Fruit fly (Drosophila melanogaster): ENCODE data around the gene ND-42.

The ND-42 gene

dm6 chr3R:22041625-22042282 is 14.2 kb downstream of the ND-42 start, which contains the start of gene how (continued):
- TF ChIP-seq tup (GFP tag; optimal IDR thresholded peaks at IDR 0.05) = peak; percentile 2
- TF ChIP-seq CG7987 (GFP tag; optimal IDR thresholded peaks at IDR 0.05) = no peak
- TF ChIP-seq nmo (GFP tag; optimal IDR thresholded peaks at IDR 0.05) = peak; percentile 21
- no peak for TF ChIP-seq CG6175 (GFP tag; IDR thresholded peaks at IDR 0.05)
- TF ChIP-seq ash1 (GFP tag; optimal IDR thresholded peaks at IDR 0.05) = no peak
- TF ChIP-seq CG15073 (GFP tag; optimal IDR thresholded peaks at IDR 0.05) = no peak
- no peak for TF ChIP-seq CG15269 (tag; optimal IDR thresholded peaks at IDR 0.05)
- no peak for TF ChIP-seq amos (GFP tag; IDR thresholded peaks at IDR 0.05; ENCODE audit: partially characterized antibody)
- TF ChIP-seq Bdp1 (GFP tag; optimal IDR thresholded peaks at IDR 0.05) = no peak
- peak; percentile 26 for TF ChIP-seq CG30403 (GFP tag; optimal IDR thresholded peaks at IDR 0.05)
- no peak for TF ChIP-seq pum (GFP tag; optimal IDR thresholded peaks at IDR 0.05)
- TF ChIP-seq dpn (GFP tag; optimal IDR thresholded peaks at IDR 0.05) = peak in 1 of 2 experiments; percentile 30
- TF ChIP-seq lmd (GFP tag; IDR thresholded peaks at IDR 0.05) = 0 out of 2 replicates have a peak, but pooled peaks have one; percentile 22
- peak; percentile 8 for TF ChIP-seq NK7.1 (GFP tag; optimal IDR thresholded peaks at IDR 0.05)
- no peak for TF ChIP-seq Kr (GFP tag; optimal IDR thresholded peaks at IDR 0.05)
- no peak for TF ChIP-seq btn (GFP tag; optimal IDR thresholded peaks at IDR 0.05)
- peak; percentile 8 for TF ChIP-seq CG13296 (GFP tag; optimal IDR thresholded peaks at IDR 0.05)
- no peak for TF ChIP-seq Meics (GFP tag; optimal IDR thresholded peaks at IDR 0.05)
- TF ChIP-seq gfzf (GFP tag; optimal IDR thresholded peaks at IDR 0.05) = peak; percentile 30
- TF ChIP-seq Blimp-1 (GFP tag; optimal IDR thresholded peaks at IDR 0.05) = peak; percentile 17
- no peak for TF ChIP-seq Fer1 (GFP tag; optimal IDR thresholded peaks at IDR 0.05)
- no peak for TF ChIP-seq vfl (GFP tag; optimal IDR thresholded peaks at IDR 0.05)
- peak; percentile 3 for TF ChIP-seq lbe (GFP tag; optimal IDR thresholded peaks at IDR 0.05)
- TF ChIP-seq Sry-β (GFP tag; optimal IDR thresholded peaks at IDR 0.05) = peak; percentile 79
- no peak for TF ChIP-seq Usf (GFP tag; optimal IDR thresholded peaks at IDR 0.05)
- TF ChIP-seq CG3065 (GFP tag; optimal IDR thresholded peaks at IDR 0.05) = no peak
- TF ChIP-seq NFAT (GFP tag; IDR thresholded peaks at IDR 0.05) = no peak
- no peak for TF ChIP-seq CG43689 (GFP tag; IDR thresholded peaks at IDR 0.05)
- no peak for TF ChIP-seq dan (GFP tag; IDR thresholded peaks at IDR 0.05)
- no peak for TF ChIP-seq odd (GFP tag; optimal IDR thresholded peaks at IDR 0.05)
- TF ChIP-seq CG13775 (GFP tag; optimal IDR thresholded peaks at IDR 0.05) = peak; percentile 11
- no peak for TF ChIP-seq sisA (GFP tag; IDR thresholded peaks at IDR 0.05)
- TF ChIP-seq Myb (GFP tag; optimal IDR thresholded peaks at IDR 0.05) = peak; percentile 74
- TF ChIP-seq cad (GFP tag; optimal IDR thresholded peaks at IDR 0.05) = no peak
- TF ChIP-seq dysf (GFP tag; IDR thresholded peaks at IDR 0.05) = no peak
- TF ChIP-seq CG4404 (GFP tag; IDR thresholded peaks at IDR 0.05) = no peak
- peak; percentile 27 for TF ChIP-seq slp2 (GFP tag; optimal IDR thresholded peaks at IDR 0.05)
- peak; percentile 32; the same call in 1 of the 3 replicates for TF ChIP-seq CG16813 (GFP tag; IDR thresholded peaks at IDR 0.05; ENCODE audit: partially characterized antibody)
- no peak for TF ChIP-seq CG15601 (tag; optimal IDR thresholded peaks at IDR 0.05)
- TF ChIP-seq nom (GFP tag; optimal IDR thresholded peaks at IDR 0.05) = peak; percentile 36
- TF ChIP-seq Chrac-16 (GFP tag; optimal IDR thresholded peaks at IDR 0.05) = peak; percentile 8
- TF ChIP-seq zf30C (GFP tag; optimal IDR thresholded peaks at IDR 0.05) = no peak
- no peak for TF ChIP-seq fru (optimal IDR thresholded peaks at IDR 0.05)
- TF ChIP-seq ro (GFP tag; IDR thresholded peaks at IDR 0.05) = no peak
- no peak for TF ChIP-seq CG9215 (GFP tag; IDR thresholded peaks at IDR 0.05)
- TF ChIP-seq CG9797 (GFP tag; optimal IDR thresholded peaks at IDR 0.05) = peak; percentile 18
- TF ChIP-seq Dad (GFP tag; optimal IDR thresholded peaks at IDR 0.05) = no peak
- no peak for TF ChIP-seq ftz-f1 (GFP tag; optimal IDR thresholded peaks at IDR 0.05)
- TF ChIP-seq sens (GFP tag) = peak; percentile 83
- no peak for TF ChIP-seq CG12391 (tag; optimal IDR thresholded peaks at IDR 0.05)
- TF ChIP-seq twi (tag; optimal IDR thresholded peaks at IDR 0.05) = no peak

Measured in whole organism, embryonic.